Worm (Caenorhabditis elegans) whole organism, late embryonic: ENCODE measurements around the gene syf-2.
A peak's percentile ranks its signal among the peaks of the same experiment; 100 is the strongest.

ENCODE experiments used
- C08G9.2 ChIP-seq: sonication (generic microtip); optimal IDR thresholded peaks from 2 replicates; lab custom pipeline; 2016; ENCODE audit warnings: mild to moderate bottlenecking, missing genetic modification characterization, moderate library complexity, missing compliant biosample characterization
- C38D4.7 ChIP-seq: fragments of 200-800 bp; sonication (Bioruptor generic); optimal IDR thresholded peaks from 2 replicates; lab custom pipeline; 2018; ENCODE audit warnings: mild to moderate bottlenecking, missing genetic modification characterization, moderate library complexity, missing compliant biosample characterization
- F13H6.1 ChIP-seq: sonication (generic microtip); optimal IDR thresholded peaks from 2 replicates; lab custom pipeline; 2016; ENCODE audit warnings: missing genetic modification characterization, missing compliant biosample characterization
- K02D7.2 ChIP-seq: sonication (generic microtip); optimal IDR thresholded peaks from 2 replicates; lab custom pipeline; 2017; ENCODE audit warnings: mild to moderate bottlenecking, missing genetic modification characterization, missing compliant biosample characterization
- K09A11.1 ChIP-seq: sonication (generic microtip); optimal IDR thresholded peaks from 2 replicates; lab custom pipeline; 2017; ENCODE audit warnings: antibody characterized with exemption, mild to moderate bottlenecking, missing genetic modification characterization, missing compliant biosample characterization; ENCODE audit not compliant: insufficient read depth
- Y22D7AL.16 ChIP-seq: sonication (generic microtip); optimal IDR thresholded peaks from 2 replicates; lab custom pipeline; 2016; ENCODE audit warnings: missing genetic modification characterization, missing compliant biosample characterization
- ahr-1 ChIP-seq: sonication (generic microtip); optimal IDR thresholded peaks from 2 replicates; lab custom pipeline; 2016; ENCODE audit warnings: missing genetic modification characterization, missing compliant biosample characterization
- ama-1 ChIP-seq: fragments of 150-350 bp; optimal IDR thresholded peaks from 2 replicates; lab custom pipeline; 2014
- ceh-14 ChIP-seq: sonication (generic microtip); optimal IDR thresholded peaks from 2 replicates; lab custom pipeline; 2016; ENCODE audit warnings: missing genotype, missing genetic modification characterization, missing compliant biosample characterization
- ceh-2 ChIP-seq: sonication (generic microtip); optimal IDR thresholded peaks from 2 replicates; lab custom pipeline; 2016; ENCODE audit warnings: missing genotype, missing genetic modification characterization, missing compliant biosample characterization
- ceh-24 ChIP-seq: sonication (generic microtip); optimal IDR thresholded peaks from 2 replicates; lab custom pipeline; 2016; ENCODE audit warnings: mild to moderate bottlenecking, missing genetic modification characterization, missing compliant biosample characterization
- ceh-31 ChIP-seq: sonication (generic microtip); optimal IDR thresholded peaks from 2 replicates; lab custom pipeline; 2016; ENCODE audit warnings: missing genetic modification characterization, missing compliant biosample characterization
- ceh-48 ChIP-seq: sonication (generic microtip); optimal IDR thresholded peaks from 2 replicates; lab custom pipeline; 2016; ENCODE audit warnings: missing genetic modification characterization, inconsistent platforms, missing compliant biosample characterization
- dmd-4 ChIP-seq: sonication (generic microtip); optimal IDR thresholded peaks from 2 replicates; lab custom pipeline; 2016; ENCODE audit warnings: borderline replicate concordance, missing genetic modification characterization, missing compliant biosample characterization
- dve-1 ChIP-seq: sonication (generic microtip); optimal IDR thresholded peaks from 2 replicates; lab custom pipeline; 2017; ENCODE audit warnings: antibody characterized with exemption, mild to moderate bottlenecking, missing genetic modification characterization, missing compliant biosample characterization
- elt-4 ChIP-seq: sonication (generic microtip); optimal IDR thresholded peaks from 2 replicates; lab custom pipeline; 2016; ENCODE audit warnings: missing genetic modification characterization, missing compliant biosample characterization
- ets-4 ChIP-seq: sonication (generic microtip); optimal IDR thresholded peaks from 2 replicates; lab custom pipeline; 2016; ENCODE audit warnings: missing genetic modification characterization, missing compliant biosample characterization
- eyg-1 ChIP-seq: sonication (generic microtip); optimal IDR thresholded peaks from 2 replicates; lab custom pipeline; 2016; ENCODE audit warnings: missing genotype, missing genetic modification characterization, missing compliant biosample characterization
- fax-1 ChIP-seq: sonication (generic microtip); optimal IDR thresholded peaks from 2 replicates; lab custom pipeline; 2016; ENCODE audit warnings: missing genotype, missing genetic modification characterization, missing compliant biosample characterization
- fkh-10 ChIP-seq: fragments of 150-350 bp; optimal IDR thresholded peaks from 2 replicates; lab custom pipeline; 2014; ENCODE audit warnings: missing biosample characterization, missing genetic modification reagents, missing genetic modification characterization
- fkh-6 ChIP-seq: sonication (generic microtip); optimal IDR thresholded peaks from 2 replicates; lab custom pipeline; 2016; ENCODE audit warnings: missing genetic modification characterization, missing compliant biosample characterization
- gmeb-2 ChIP-seq: sonication (generic microtip); optimal IDR thresholded peaks from 2 replicates; lab custom pipeline; 2016; ENCODE audit warnings: missing genetic modification characterization, inconsistent platforms, missing compliant biosample characterization
- hlh-15 ChIP-seq: sonication (generic microtip); optimal IDR thresholded peaks from 2 replicates; lab custom pipeline; 2016; ENCODE audit warnings: missing genetic modification characterization, missing compliant biosample characterization
- hlh-6 ChIP-seq: sonication (generic microtip); optimal IDR thresholded peaks from 2 replicates; lab custom pipeline; 2016; ENCODE audit warnings: missing genotype, missing genetic modification characterization, missing compliant biosample characterization
- hlh-8 ChIP-seq: sonication (generic microtip); optimal IDR thresholded peaks from 2 replicates; lab custom pipeline; 2016; ENCODE audit warnings: missing genotype, missing genetic modification characterization, missing compliant biosample characterization
- mec-3 ChIP-seq: sonication (generic microtip); optimal IDR thresholded peaks from 2 replicates; lab custom pipeline; 2016; ENCODE audit warnings: borderline replicate concordance, missing genetic modification characterization, missing compliant biosample characterization
- nfya-1 ChIP-seq: sonication (generic microtip); optimal IDR thresholded peaks from 2 replicates; lab custom pipeline; 2017; ENCODE audit warnings: missing genetic modification characterization, mild to moderate bottlenecking, missing compliant biosample characterization, antibody characterized with exemption, moderate library complexity
- nhr-11 ChIP-seq: fragments of 150-350 bp; optimal IDR thresholded peaks from 2 replicates; lab custom pipeline; 2014; ENCODE audit warnings: missing biosample characterization, missing genetic modification characterization
- npax-4 ChIP-seq: sonication (generic microtip); optimal IDR thresholded peaks from 2 replicates; lab custom pipeline; 2016; ENCODE audit warnings: missing genetic modification characterization, missing compliant biosample characterization
- odd-2 ChIP-seq: sonication (generic microtip); optimal IDR thresholded peaks from 2 replicates; lab custom pipeline; 2017; ENCODE audit warnings: antibody characterized with exemption, mild to moderate bottlenecking, missing genetic modification characterization, missing compliant biosample characterization
- pag-3 ChIP-seq: sonication (generic microtip); optimal IDR thresholded peaks from 2 replicates; lab custom pipeline; 2016; ENCODE audit warnings: missing compliant biosample characterization, missing genetic modification characterization, borderline replicate concordance
- pha-2 ChIP-seq: sonication (generic microtip); optimal IDR thresholded peaks from 2 replicates; lab custom pipeline; 2017; ENCODE audit warnings: mild to moderate bottlenecking, missing genetic modification characterization, missing compliant biosample characterization
- pqm-1 ChIP-seq: sonication (generic microtip); optimal IDR thresholded peaks from 2 replicates; lab custom pipeline; 2016; ENCODE audit warnings: missing genetic modification characterization, missing compliant biosample characterization
- pros-1 ChIP-seq: fragments of 150-350 bp; optimal IDR thresholded peaks from 2 replicates; lab custom pipeline; 2014; ENCODE audit warnings: missing biosample characterization, missing genetic modification reagents, missing genetic modification characterization
- sdc-2 ChIP-seq: sonication (generic microtip); optimal IDR thresholded peaks from 2 replicates; lab custom pipeline; 2016; ENCODE audit warnings: missing genotype, missing genetic modification characterization, missing compliant biosample characterization
- sox-4 ChIP-seq: sonication (generic microtip); optimal IDR thresholded peaks from 2 replicates; lab custom pipeline; 2017; ENCODE audit warnings: mild to moderate bottlenecking, missing genetic modification characterization, inconsistent platforms, missing compliant biosample characterization
- syd-9 ChIP-seq: sonication (generic microtip); optimal IDR thresholded peaks from 2 replicates; lab custom pipeline; 2016; ENCODE audit warnings: mild to moderate bottlenecking, missing genetic modification characterization, moderate library complexity, missing compliant biosample characterization
- tbx-2 ChIP-seq: sonication (generic microtip); optimal IDR thresholded peaks from 2 replicates; lab custom pipeline; 2016; ENCODE audit warnings: missing genetic modification characterization, missing compliant biosample characterization
- tbx-7 ChIP-seq: sonication (generic microtip); optimal IDR thresholded peaks from 2 replicates; lab custom pipeline; 2016; ENCODE audit warnings: missing genotype, missing genetic modification characterization, missing compliant biosample characterization
- unc-42 ChIP-seq: sonication (generic microtip); optimal IDR thresholded peaks from 2 replicates; lab custom pipeline; 2016; ENCODE audit warnings: missing genotype, missing genetic modification characterization, missing compliant biosample characterization
- unc-55 ChIP-seq: sonication (generic microtip); optimal IDR thresholded peaks from 2 replicates; lab custom pipeline; 2017; ENCODE audit warnings: missing biosample characterization, missing genetic modification reagents, missing genetic modification characterization
- zip-5 ChIP-seq: sonication (generic microtip); optimal IDR thresholded peaks from 2 replicates; lab custom pipeline; 2016; ENCODE audit warnings: missing genetic modification characterization, missing compliant biosample characterization

The syf-2 gene

ce11 chrIII:7203130-7203775 is 41.3 kb upstream of the syf-2 start:
- TF ChIP-seq ceh-2 (tag; lab: Kevin White, UChicago) (no peak), gmeb-2 (tag; lab: Kevin White, UChicago) (no peak), ceh-24 (tag; lab: Kevin White, UChicago) (no peak), tbx-2 (tag; lab: Kevin White, UChicago) (no peak), zip-5 (tag; lab: Kevin White, UChicago) (no peak), K09A11.1 (tag; lab: Kevin White, UChicago) (no peak), unc-55 (no peak), F13H6.1 (no peak), sdc-2 (tag; lab: Kevin White, UChicago) (no peak)
- TF ChIP-seq, all 69 proteins: peak for 0

DNA sequence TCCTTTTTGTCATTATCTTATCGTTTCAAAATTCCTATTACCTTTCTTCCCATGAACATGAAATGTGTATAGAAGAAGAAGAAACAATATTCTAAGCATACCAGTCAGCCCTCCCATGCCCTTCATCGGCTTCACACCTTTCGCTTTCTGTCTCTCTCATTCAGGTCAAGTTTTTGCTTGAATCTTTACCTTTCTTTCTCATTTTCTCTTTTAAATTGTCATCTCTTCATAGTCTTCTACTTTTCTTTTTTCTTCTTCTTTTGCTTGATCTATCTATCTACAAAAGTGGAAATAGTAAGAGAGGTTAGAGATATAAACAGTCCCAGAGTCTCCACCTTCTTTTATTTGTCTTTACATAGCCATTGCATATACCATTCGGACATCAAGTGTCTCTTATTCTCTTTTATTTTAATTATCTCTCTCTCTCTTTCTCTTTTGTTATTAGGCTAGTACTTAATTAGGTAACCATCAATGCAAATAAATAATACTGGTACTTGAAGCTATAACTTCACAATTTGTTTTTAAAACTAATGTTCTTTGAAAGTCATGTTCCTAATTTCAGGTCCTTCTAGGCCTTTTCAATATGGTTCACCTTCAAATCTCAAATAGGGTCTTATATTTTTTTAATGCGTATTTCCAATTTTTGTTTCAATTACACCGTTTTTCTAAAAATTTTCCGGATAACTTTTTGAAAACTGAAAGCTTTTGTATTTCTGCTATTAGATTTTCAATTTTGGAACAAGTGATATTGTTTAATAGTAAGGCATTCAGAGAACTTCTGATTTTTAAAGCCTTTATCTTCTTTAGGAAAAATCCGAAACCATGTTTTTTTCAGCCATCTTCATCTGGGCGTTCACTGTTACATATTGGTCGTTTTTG is 39.7 kb upstream of the syf-2 start, which contains the start of gene dpy-31:
TSS of gene dpy-31 (plus strand) at position 829 of the 879 bp plus-strand sequence.
- TF ChIP-seq fkh-10: no peak
- no peak for TF ChIP-seq K02D7.2
- TF ChIP-seq sox-4 (tag; lab: Kevin White, UChicago): no peak
- TF ChIP-seq C38D4.7 (GFP tag; lab: Kevin White, UChicago): no peak
- TF ChIP-seq pha-2: no peak
- no peak for TF ChIP-seq Y22D7AL.16 (tag; lab: Kevin White, UChicago)
- TF ChIP-seq mec-3 (tag; lab: Kevin White, UChicago): no peak
- TF ChIP-seq hlh-8: no peak
- TF ChIP-seq ceh-14 (tag; lab: Kevin White, UChicago): no peak
- TF ChIP-seq nhr-11 (tag; lab: Kevin White, UChicago): no peak
- no peak for TF ChIP-seq sdc-2 (tag; lab: Kevin White, UChicago)
- TF ChIP-seq pag-3 (tag; lab: Kevin White, UChicago): no peak
- TF ChIP-seq pqm-1 (tag; lab: Kevin White, UChicago): no peak
- no peak for TF ChIP-seq gmeb-2 (tag; lab: Kevin White, UChicago)
- TF ChIP-seq hlh-6 (tag; lab: Kevin White, UChicago): no peak
- no peak for TF ChIP-seq ceh-48
- TF ChIP-seq ceh-31 (tag; lab: Kevin White, UChicago): no peak

ce11 chrIII:7199467-7199866 is 37.6 kb upstream of the syf-2 start:
- no peak for TF ChIP-seq elt-4
- no peak for TF ChIP-seq K09A11.1 (tag; lab: Kevin White, UChicago)
- TF ChIP-seq odd-2 (tag; lab: Kevin White, UChicago): no peak
- TF ChIP-seq fax-1 (tag; lab: Kevin White, UChicago): no peak
- TF ChIP-seq dmd-4 (tag; lab: Kevin White, UChicago): no peak
- no peak for TF ChIP-seq C38D4.7 (GFP tag; lab: Kevin White, UChicago)
- no peak for TF ChIP-seq nfya-1
- TF ChIP-seq eyg-1: no peak
- no peak for TF ChIP-seq npax-4 (tag; lab: Kevin White, UChicago)
- no peak for TF ChIP-seq ama-1 (lab: Kevin White, UChicago)
- no peak for TF ChIP-seq ceh-24 (tag; lab: Kevin White, UChicago)
- TF ChIP-seq ceh-14 (tag; lab: Kevin White, UChicago): no peak
- no peak for TF ChIP-seq tbx-7 (tag; lab: Kevin White, UChicago)
- no peak for TF ChIP-seq sox-4 (tag; lab: Kevin White, UChicago)
- no peak for TF ChIP-seq nhr-11 (tag; lab: Kevin White, UChicago)
- no peak for TF ChIP-seq pqm-1 (tag; lab: Kevin White, UChicago)
- TF ChIP-seq, all 69 proteins: peak for 0

- peak; percentile 47 for TF ChIP-seq fkh-6 (tag; lab: Kevin White, UChicago)
- peak; percentile 95 for TF ChIP-seq ceh-2 (tag; lab: Kevin White, UChicago)
- TF ChIP-seq K02D7.2: no peak
- peak; percentile 74 for TF ChIP-seq fax-1 (tag; lab: Kevin White, UChicago)
- peak; percentile 20 for TF ChIP-seq ahr-1 (tag; lab: Kevin White, UChicago)
- TF ChIP-seq zip-5 (tag; lab: Kevin White, UChicago): peak; percentile 90
- peak; percentile 11 for TF ChIP-seq hlh-15
- no peak for TF ChIP-seq syd-9 (tag; lab: Kevin White, UChicago)
- peak; percentile 90 for TF ChIP-seq tbx-7 (tag; lab: Kevin White, UChicago)
- peak; percentile 23 for TF ChIP-seq unc-42 (tag; lab: Kevin White, UChicago)
- TF ChIP-seq pqm-1 (tag; lab: Kevin White, UChicago): peak; percentile 58
- peak; percentile 29 for TF ChIP-seq eyg-1
- peak; percentile 91 for TF ChIP-seq ceh-31 (tag; lab: Kevin White, UChicago)
- TF ChIP-seq dve-1 (tag; lab: Kevin White, UChicago): no peak
- peak; percentile 90 for TF ChIP-seq ets-4 (tag; lab: Kevin White, UChicago)
- no peak for TF ChIP-seq ceh-24 (tag; lab: Kevin White, UChicago)
- TF ChIP-seq pha-2: peak; percentile 34
- TF ChIP-seq Y22D7AL.16 (tag; lab: Kevin White, UChicago): no peak
- peak; percentile 92 for TF ChIP-seq C08G9.2 (tag; lab: Kevin White, UChicago)
- peak; percentile 73 for TF ChIP-seq ceh-14 (tag; lab: Kevin White, UChicago)
- TF ChIP-seq pros-1 (tag; lab: Kevin White, UChicago): no peak
These were observed 36.9 kb upstream of the syf-2 start, which contains the start of gene pfd-5 for ce11 chrIII:7198838-7199237. TSS of gene pfd-5 (minus strand) at chrIII:7198884.
